Fruit fly (Drosophila melanogaster) whole organism, embryonic: ENCODE data around the gene CG18508.
A peak's percentile ranks its signal among the peaks of the same experiment; 100 is the strongest.

Source experiments
- Ada2b ChIP-seq: fragments of 200-800 bp; sonication (Bioruptor generic); IDR thresholded peaks from 2 replicates; pipeline ENCODE4 v1.3.6; 2022; ENCODE audit warnings: missing biosample characterization, missing genetic modification characterization
- Atf-2 ChIP-seq: fragments of 200-800 bp; sonication (Bioruptor generic); optimal IDR thresholded peaks from 2 replicates; lab custom pipeline; 2016; ENCODE audit warnings: missing biosample characterization, missing genetic modification characterization
- CG11696 ChIP-seq: fragments of 200-800 bp; sonication (Bioruptor generic); IDR thresholded peaks from 2 replicates; pipeline ENCODE4 v1.3.6; 2022; ENCODE audit warnings: missing biosample characterization, missing genetic modification characterization
- CG12071 ChIP-seq: fragments of 200-800 bp; sonication (Bioruptor generic); optimal IDR thresholded peaks from 3 replicates; lab custom pipeline; 2018; ENCODE audit warnings: missing biosample characterization, mild to moderate bottlenecking, missing genetic modification characterization
- CG13894 ChIP-seq: fragments of 200-800 bp; sonication (Bioruptor generic); optimal IDR thresholded peaks from 3 replicates; lab custom pipeline; 2018; ENCODE audit warnings: missing biosample characterization, mild to moderate bottlenecking, missing genetic modification characterization, moderate library complexity
- CG15269 ChIP-seq: fragments of 200-800 bp; sonication (Bioruptor generic); optimal IDR thresholded peaks from 2 replicates; lab custom pipeline; 2018; ENCODE audit warnings: missing biosample characterization, mild to moderate bottlenecking, missing genetic modification characterization, moderate library complexity
- CG1529 ChIP-seq: fragments of 200-800 bp; sonication (Bioruptor generic); optimal IDR thresholded peaks from 3 replicates; lab custom pipeline; 2018; ENCODE audit warnings: missing biosample characterization, missing genetic modification characterization
- CG17385 ChIP-seq: fragments of 200-800 bp; sonication (Bioruptor generic); optimal IDR thresholded peaks from 3 replicates; lab custom pipeline; 2018; ENCODE audit warnings: missing biosample characterization, mild to moderate bottlenecking, missing genetic modification characterization
- CG17612 ChIP-seq: fragments of 200-800 bp; sonication (Bioruptor generic); IDR thresholded peaks from 2 replicates; pipeline ENCODE4 v1.3.6; 2022; ENCODE audit warnings: missing biosample characterization, missing genetic modification characterization
- CG18619 ChIP-seq: fragments of 200-800 bp; sonication (Bioruptor generic); optimal IDR thresholded peaks from 3 replicates; lab custom pipeline; 2017; ENCODE audit warnings: missing biosample characterization, mild to moderate bottlenecking, missing genetic modification characterization
- CG31224 ChIP-seq: fragments of 200-800 bp; sonication (Bioruptor generic); IDR thresholded peaks from 2 replicates; pipeline ENCODE4 v1.3.6; 2022; ENCODE audit warnings: missing biosample characterization, missing genetic modification characterization
- CG31388 ChIP-seq: fragments of 200-800 bp; sonication (Bioruptor generic); optimal IDR thresholded peaks from 2 replicates; lab custom pipeline; 2016; ENCODE audit warnings: missing biosample characterization, missing genetic modification characterization
- CG31441 ChIP-seq: fragments of 200-800 bp; sonication (Bioruptor generic); IDR thresholded peaks from 2 replicates; pipeline ENCODE4 v1.3.6; 2022; ENCODE audit warnings: missing biosample characterization, missing genetic modification characterization
- CG5245 ChIP-seq: fragments of 200-800 bp; sonication (Bioruptor generic); optimal IDR thresholded peaks from 3 replicates; lab custom pipeline; 2016; ENCODE audit warnings: missing biosample characterization, missing genetic modification characterization
- CG7745 ChIP-seq: fragments of 200-800 bp; sonication (Bioruptor generic); optimal IDR thresholded peaks from 2 replicates; lab custom pipeline; 2018; ENCODE audit warnings: missing biosample characterization, mild to moderate bottlenecking, missing genetic modification characterization, moderate library complexity
- CG7963 ChIP-seq: fragments of 200-800 bp; sonication (Bioruptor generic); IDR thresholded peaks from 3 replicates; pipeline ENCODE4 v1.3.6; 2022; ENCODE audit warnings: missing biosample characterization, missing genetic modification characterization; ENCODE audit not compliant: partially characterized antibody
- CG8924 ChIP-seq: fragments of 200-800 bp; optimal IDR thresholded peaks from 3 replicates; lab custom pipeline; 2019; ENCODE audit warnings: missing biosample characterization, mild to moderate bottlenecking, missing genetic modification characterization, moderate library complexity
- CG9437 ChIP-seq: fragments of 200-800 bp; sonication (Bioruptor generic); optimal IDR thresholded peaks from 2 replicates; lab custom pipeline; 2018; ENCODE audit warnings: missing biosample characterization, mild to moderate bottlenecking, missing genetic modification characterization
- D19A ChIP-seq: fragments of 200-800 bp; optimal IDR thresholded peaks from 3 replicates; lab custom pipeline; 2019; ENCODE audit warnings: missing biosample characterization, mild to moderate bottlenecking, missing genetic modification characterization, moderate library complexity
- Dip3 ChIP-seq: fragments of 200-800 bp; sonication (Bioruptor generic); optimal IDR thresholded peaks from 3 replicates; lab custom pipeline; 2016; ENCODE audit warnings: missing biosample characterization, missing genetic modification characterization
- Doc3 ChIP-seq: fragments of 200-800 bp; sonication (Bioruptor generic); IDR thresholded peaks from 3 replicates; pipeline ENCODE4 v1.3.6; 2022; ENCODE audit warnings: missing biosample characterization, missing genetic modification characterization; ENCODE audit not compliant: partially characterized antibody
- Eip74EF ChIP-seq, 2 experiments: fragments of 200-800 bp in 1 of 2; fragments of >200 bp in 1 of 2; sonication (Bioruptor generic) in 1 of 2; optimal IDR thresholded peaks; 2 replicates each; lab custom pipeline; 2017 to 2019; ENCODE audit warnings: missing biosample characterization in 2 of 2, missing genetic modification characterization in 2 of 2, mild to moderate bottlenecking in 1 of 2, moderate library complexity in 1 of 2
- Fer1 ChIP-seq: fragments of 200-800 bp; sonication (Bioruptor generic); optimal IDR thresholded peaks from 2 replicates; lab custom pipeline; 2017; ENCODE audit warnings: missing biosample characterization, mild to moderate bottlenecking, missing genetic modification characterization
- MBD-R2 ChIP-seq: fragments of 200-800 bp; sonication (Bioruptor generic); IDR thresholded peaks from 2 replicates; pipeline ENCODE4 v1.3.6; 2022; ENCODE audit warnings: missing biosample characterization, missing genetic modification characterization
- Meics ChIP-seq: fragments of 200-800 bp; sonication (Bioruptor generic); optimal IDR thresholded peaks from 2 replicates; lab custom pipeline; 2017; ENCODE audit warnings: missing biosample characterization, mild to moderate bottlenecking, missing genetic modification characterization
- Neu2 ChIP-seq: fragments of 200-800 bp; sonication (Bioruptor generic); optimal IDR thresholded peaks from 3 replicates; lab custom pipeline; 2016; ENCODE audit warnings: missing biosample characterization, missing genetic modification characterization, borderline replicate concordance
- Sox102F ChIP-seq: fragments of 200-800 bp; sonication (Bioruptor generic); optimal IDR thresholded peaks from 2 replicates; lab custom pipeline; 2018; ENCODE audit warnings: missing biosample characterization, mild to moderate bottlenecking, missing genetic modification characterization, moderate library complexity
- Usf ChIP-seq: fragments of 200-800 bp; sonication (Bioruptor generic); optimal IDR thresholded peaks from 2 replicates; lab custom pipeline; 2017; ENCODE audit warnings: missing genotype, missing biosample characterization, missing genetic modification characterization
- ac ChIP-seq: fragments of 200-800 bp; sonication (Bioruptor generic); optimal IDR thresholded peaks from 3 replicates; lab custom pipeline; 2017; ENCODE audit warnings: missing biosample characterization, mild to moderate bottlenecking, missing genetic modification characterization
- aop ChIP-seq: fragments of 200-800 bp; sonication (Bioruptor generic); IDR thresholded peaks from 2 replicates; pipeline ENCODE4 v1.3.6; 2022; ENCODE audit warnings: missing biosample characterization, missing genetic modification characterization
- bab2 ChIP-seq: fragments of 200-800 bp; sonication (Bioruptor generic); optimal IDR thresholded peaks from 2 replicates; lab custom pipeline; 2016; ENCODE audit warnings: missing biosample characterization, missing genetic modification characterization
- br ChIP-seq: fragments of >200 bp; optimal IDR thresholded peaks from 2 replicates; lab custom pipeline; 2017
- bsh ChIP-seq, 2 experiments: fragments of 200-800 bp; sonication (Bioruptor generic); optimal IDR thresholded peaks; 2 replicates each; lab custom pipeline; 2017 to 2018; ENCODE audit warnings: mild to moderate bottlenecking in 2 of 2, missing biosample characterization in 2 of 2, missing genetic modification characterization in 2 of 2, moderate library complexity in 1 of 2
- fd64A ChIP-seq: fragments of 200-800 bp; sonication (Bioruptor generic); optimal IDR thresholded peaks from 3 replicates; lab custom pipeline; 2018; ENCODE audit warnings: missing biosample characterization, mild to moderate bottlenecking, missing genetic modification characterization
- fru ChIP-seq: fragments of >200 bp; optimal IDR thresholded peaks from 2 replicates; lab custom pipeline; 2017
- ftz-f1 ChIP-seq: fragments of 200-800 bp; sonication (Bioruptor generic); optimal IDR thresholded peaks from 2 replicates; lab custom pipeline; 2016; ENCODE audit warnings: missing biosample characterization, missing genetic modification characterization
- ind ChIP-seq: fragments of 200-800 bp; sonication (Bioruptor generic); optimal IDR thresholded peaks from 3 replicates; lab custom pipeline; 2016; ENCODE audit warnings: missing biosample characterization, missing genetic modification characterization
- jigr1 ChIP-seq: fragments of 200-800 bp; sonication (Bioruptor generic); IDR thresholded peaks from 3 replicates; pipeline ENCODE4 v1.3.6; 2022; ENCODE audit warnings: missing biosample characterization, missing genetic modification characterization
- nerfin-1 ChIP-seq: fragments of 200-800 bp; sonication (Bioruptor generic); optimal IDR thresholded peaks from 3 replicates; lab custom pipeline; 2019; ENCODE audit warnings: missing biosample characterization, mild to moderate bottlenecking, missing genetic modification characterization, moderate library complexity
- nerfin-2 ChIP-seq: fragments of 200-800 bp; sonication (Bioruptor generic); IDR thresholded peaks from 2 replicates; pipeline ENCODE4 v1.3.6; 2022; ENCODE audit warnings: missing biosample characterization, missing genetic modification characterization; ENCODE audit not compliant: partially characterized antibody
- p53 ChIP-seq: fragments of 200-800 bp; sonication (Bioruptor generic); optimal IDR thresholded peaks from 2 replicates; lab custom pipeline; 2016; ENCODE audit warnings: missing biosample characterization, missing genetic modification characterization
- phol ChIP-seq: fragments of 200-800 bp; sonication (Bioruptor generic); optimal IDR thresholded peaks from 3 replicates; lab custom pipeline; 2018; ENCODE audit warnings: missing biosample characterization, mild to moderate bottlenecking, missing genetic modification characterization, moderate library complexity
- pita ChIP-seq: fragments of 200-800 bp; sonication (Bioruptor generic); optimal IDR thresholded peaks from 2 replicates; lab custom pipeline; 2017; ENCODE audit warnings: missing biosample characterization, mild to moderate bottlenecking, missing genetic modification characterization
- psq ChIP-seq: fragments of 200-800 bp; sonication (Bioruptor generic); optimal IDR thresholded peaks from 2 replicates; lab custom pipeline; 2017; ENCODE audit warnings: missing biosample characterization, missing genetic modification characterization
- salm ChIP-seq: fragments of 200-800 bp; sonication (Bioruptor generic); optimal IDR thresholded peaks from 2 replicates; lab custom pipeline; 2018; ENCODE audit warnings: missing biosample characterization, mild to moderate bottlenecking, missing genetic modification characterization
- trh ChIP-seq: fragments of 200-800 bp; sonication (Bioruptor generic); optimal IDR thresholded peaks from 2 replicates; lab custom pipeline; 2016; ENCODE audit warnings: missing biosample characterization, missing genetic modification characterization
- vfl ChIP-seq: fragments of 200-800 bp; sonication (Bioruptor generic); optimal IDR thresholded peaks from 2 replicates; lab custom pipeline; 2016; ENCODE audit warnings: missing biosample characterization, missing genetic modification characterization
- yki ChIP-seq: fragments of >200 bp; optimal IDR thresholded peaks from 3 replicates; lab custom pipeline; 2018
- zfh2 ChIP-seq: fragments of 200-800 bp; sonication (Bioruptor generic); optimal IDR thresholded peaks from 2 replicates; lab custom pipeline; 2016; ENCODE audit warnings: missing biosample characterization, missing genetic modification characterization

The CG18508 gene

DNA sequence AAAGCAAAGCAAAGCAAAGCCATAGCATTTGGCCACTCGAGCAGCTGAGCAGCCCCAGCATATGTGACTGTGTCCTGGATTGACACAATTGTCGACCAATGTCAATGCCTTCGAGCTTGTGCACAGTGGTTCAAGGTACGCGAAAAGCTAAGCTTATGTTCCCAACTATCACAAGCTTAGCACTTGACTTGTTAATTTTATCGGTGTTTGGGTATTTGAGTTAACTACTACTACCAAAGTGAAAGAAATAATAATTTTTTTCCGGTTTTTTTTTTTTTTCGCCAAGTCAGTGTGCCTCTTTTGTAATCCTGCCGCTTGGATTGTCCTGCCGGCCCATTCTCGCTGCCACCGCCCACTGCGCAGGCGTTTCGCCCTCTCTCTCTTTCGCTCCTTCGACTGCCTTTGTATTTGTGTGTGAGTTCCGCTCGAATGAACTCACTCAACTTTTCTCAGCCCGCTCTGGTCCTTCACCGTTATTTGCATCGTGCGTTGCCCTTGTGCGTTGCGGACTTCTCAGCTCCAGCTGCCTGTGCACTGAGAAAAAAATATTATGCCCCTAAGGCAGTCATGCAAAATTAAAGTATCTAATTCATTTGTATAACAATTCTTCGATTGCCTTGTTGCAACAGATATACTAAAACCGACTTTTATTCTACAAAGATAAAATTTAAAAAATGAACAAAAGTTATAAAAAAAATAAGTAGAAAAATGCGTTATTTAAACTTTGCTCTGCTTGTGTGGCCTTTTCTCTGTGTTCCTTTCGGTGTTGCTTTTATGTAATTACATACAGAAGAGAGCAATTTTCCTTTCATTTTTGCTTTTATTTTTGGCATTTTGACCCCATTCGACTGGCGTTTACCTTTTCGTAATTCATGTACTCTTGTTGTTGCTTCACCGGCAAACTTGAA is 33.2 kb upstream of the CG18508 start (continued):
- peak; percentile 90 for TF ChIP-seq Fer1 (GFP tag; lab: Kevin White, UChicago)
- 0 out of 2 replicates have a peak, but pooled peaks have one; percentile 32 for TF ChIP-seq nerfin-2 (GFP tag; lab: Robert Waterston, UW)
- peak; percentile 42 for TF ChIP-seq nerfin-1
- peak; percentile 45 for TF ChIP-seq CG5245 (GFP tag; lab: Kevin White, UChicago)
- peak; percentile 56 for TF ChIP-seq Atf-2 (GFP tag; lab: Kevin White, UChicago)
- TF ChIP-seq Ada2b (GFP tag; lab: Robert Waterston, UW), result peak; percentile 85
- TF ChIP-seq ind (GFP tag; lab: Kevin White, UChicago), result peak; percentile 71
- TF ChIP-seq vfl, result peak; percentile 16
- TF ChIP-seq CG1529 (GFP tag; lab: Kevin White, UChicago), result peak; percentile 1
- TF ChIP-seq bsh (GFP tag; optimal IDR thresholded peaks at IDR 0.05; lab: Kevin White, UChicago), result peak in 1 of 2 experiments; percentile 67
- TF ChIP-seq Sox102F (GFP tag; lab: Kevin White, UChicago), result peak; percentile 59
- TF ChIP-seq ac, result no peak
- TF ChIP-seq CG9437 (GFP tag; lab: Kevin White, UChicago), result peak; percentile 8
- TF ChIP-seq CG12071 (GFP tag; lab: Kevin White, UChicago), result peak; percentile 60
- TF ChIP-seq CG8924 (tag; lab: Kevin White, UChicago), result peak; percentile 43
- peak; percentile 20; the same call in 1 of the 2 replicates for TF ChIP-seq CG31224 (GFP tag; lab: Robert Waterston, UW)
- no peak for TF ChIP-seq CG7745
- peak; percentile 37; the same call in 1 of the 2 replicates for TF ChIP-seq MBD-R2 (GFP tag; lab: Robert Waterston, UW)
- no peak for TF ChIP-seq aop (GFP tag; lab: Robert Waterston, UW)
- TF ChIP-seq ftz-f1, result no peak
- TF ChIP-seq CG18619 (GFP tag; lab: Kevin White, UChicago), result peak; percentile 58
- TF ChIP-seq zfh2 (GFP tag; lab: Kevin White, UChicago), result peak; percentile 50
- peak; percentile 52 for TF ChIP-seq CG13894
- TF ChIP-seq CG17385 (GFP tag; lab: Kevin White, UChicago), result peak; percentile 52
- TF ChIP-seq bab2 (GFP tag; lab: Kevin White, UChicago), result peak; percentile 41
- no peak for TF ChIP-seq br (lab: Kevin White, UChicago)
- TF ChIP-seq fru (lab: Kevin White, UChicago), result no peak
- no peak for TF ChIP-seq Doc3 (GFP tag; lab: Robert Waterston, UW)
- no peak for TF ChIP-seq trh (GFP tag; lab: Kevin White, UChicago)
- TF ChIP-seq CG15269, result peak; percentile 72
- no peak for TF ChIP-seq salm (tag; lab: Kevin White, UChicago)
- TF ChIP-seq CG7963 (GFP tag; lab: Robert Waterston, UW), result no peak
- no peak for TF ChIP-seq pita
- TF ChIP-seq yki (lab: Kevin White, UChicago), result no peak
- peak; percentile 11 for TF ChIP-seq D19A
- TF ChIP-seq Dip3 (GFP tag; lab: Kevin White, UChicago), result peak; percentile 55
- no peak for TF ChIP-seq fd64A (GFP tag; lab: Kevin White, UChicago)
- no peak for TF ChIP-seq CG31388 (GFP tag; lab: Kevin White, UChicago)
- peak; percentile 57 for TF ChIP-seq CG31441
- peak; percentile 48 for TF ChIP-seq phol
- no peak for TF ChIP-seq psq (GFP tag; lab: Kevin White, UChicago)
- peak; percentile 53; the same call in 1 of the 2 replicates for TF ChIP-seq CG11696 (GFP tag; lab: Robert Waterston, UW)
- TF ChIP-seq CG17612 (GFP tag; lab: Robert Waterston, UW), result no peak; the same call in 1 of the 2 replicates
- no peak for TF ChIP-seq p53 (GFP tag; lab: Kevin White, UChicago)
- TF ChIP-seq Meics, result peak; percentile 78
- TF ChIP-seq jigr1 (GFP tag; lab: Robert Waterston, UW), result no peak; the same call in 2 of the 3 replicates
- TF ChIP-seq Eip74EF (GFP tag; optimal IDR thresholded peaks at IDR 0.05; lab: Kevin White, UChicago), result no peak
- no peak for TF ChIP-seq Neu2
- no peak for TF ChIP-seq Usf (GFP tag; lab: Kevin White, UChicago)
